Fruit fly (Drosophila melanogaster) Kc167 (cell line): Measurements from ENCODE around the gene Nazo.

ENCODE experiments used
- Myc ChIP-seq: fragments of >200 bp; optimal IDR thresholded peaks from 2 replicates; lab custom pipeline; 2017; ENCODE audit warnings: missing external identifiers
- h ChIP-seq: fragments of >200 bp; optimal IDR thresholded peaks from 3 replicates; lab custom pipeline; 2018; ENCODE audit warnings: missing external identifiers
- psq ChIP-seq: fragments of >200 bp; optimal IDR thresholded peaks from 2 replicates; lab custom pipeline; 2017; ENCODE audit warnings: missing external identifiers
- ttk ChIP-seq: sonication (Bioruptor generic); optimal IDR thresholded peaks from 2 replicates; lab custom pipeline; 2017; ENCODE audit warnings: missing external identifiers

DNA sequence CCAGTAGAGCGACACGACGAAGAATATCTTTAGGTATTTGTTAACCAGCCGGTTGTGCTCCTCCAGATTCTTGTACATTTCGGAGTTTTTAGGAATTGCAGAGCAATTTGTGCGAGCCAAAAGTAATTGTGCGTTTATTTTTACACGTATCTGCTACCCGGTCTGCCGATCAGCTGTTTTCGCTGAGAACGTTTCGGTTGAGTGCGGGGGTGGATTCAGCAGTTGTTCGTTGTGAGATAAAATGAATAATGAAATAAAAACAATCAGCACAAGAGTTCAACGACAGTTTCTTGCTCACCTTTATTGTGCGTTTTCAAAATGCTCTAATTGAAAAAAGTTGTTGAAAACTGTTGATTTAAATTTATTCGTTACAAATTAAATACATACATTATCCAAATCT is 16.2 kb downstream of the Nazo start, which contains the start of gene nac:
- no peak for TF ChIP-seq Myc
- TF ChIP-seq h (lab: Kevin White, UChicago) = no peak
- TF ChIP-seq ttk (lab: Kevin White, UChicago) = no peak
- TF ChIP-seq psq (lab: Kevin White, UChicago) = no peak
